Worm (Caenorhabditis elegans) whole organism, L4 larva: ENCODE measurements around the gene D1005.4.
A peak's percentile ranks its signal among the peaks of the same experiment; 100 is the strongest.

ENCODE experiments used
- D1046.2 ChIP-seq: fragments of 200-800 bp; sonication (Bioruptor generic); IDR thresholded peaks from 2 replicates; pipeline ENCODE4 v1.3.6; 2022; ENCODE audit warnings: missing genetic modification characterization, missing compliant biosample characterization
- F26F4.8 ChIP-seq: fragments of 200-800 bp; sonication (Bioruptor generic); conservative IDR thresholded peaks from 2 replicates; pipeline ENCODE4 v1.3.6; 2022; ENCODE audit warnings: missing genetic modification characterization, missing compliant biosample characterization
- F44E2.7 ChIP-seq: fragments of 200-800 bp; sonication (Bioruptor generic); IDR thresholded peaks from 2 replicates; pipeline ENCODE4 v2.1.2; 2022; ENCODE audit warnings: missing genetic modification characterization, missing compliant biosample characterization
- F49E8.2 ChIP-seq: sonication (generic microtip); optimal IDR thresholded peaks from 2 replicates; lab custom pipeline; 2016; ENCODE audit warnings: missing compliant biosample characterization, mild to moderate bottlenecking, missing genetic modification characterization, borderline replicate concordance
- Y75B8A.6 ChIP-seq: fragments of 200-800 bp; sonication (Bioruptor generic); IDR thresholded peaks from 2 replicates; pipeline ENCODE4 v1.3.6; 2022; ENCODE audit warnings: missing genetic modification reagents, missing genetic modification characterization, missing compliant biosample characterization
- aha-1 ChIP-seq: fragments of 150-350 bp; peaks from one replicate; lab custom pipeline; 2014; ENCODE audit warnings: missing biosample characterization, missing genetic modification characterization
- aly-2 ChIP-seq: sonication (generic microtip); optimal IDR thresholded peaks from 2 replicates; lab custom pipeline; 2018; ENCODE audit warnings: missing biosample characterization, missing genetic modification characterization
- ama-1 ChIP-seq: fragments of 150-350 bp; optimal IDR thresholded peaks from 2 replicates; lab custom pipeline; 2014; ENCODE audit warnings: inconsistent platforms, mixed read lengths
- attf-4 ChIP-seq: sonication (generic microtip); optimal IDR thresholded peaks from 3 replicates; lab custom pipeline; 2017; ENCODE audit warnings: missing biosample characterization, missing genetic modification characterization
- ceh-20 ChIP-seq: fragments of 200-800 bp; sonication (Bioruptor generic); IDR thresholded peaks from 2 replicates; pipeline ENCODE4 v1.3.6; 2022; ENCODE audit warnings: missing genetic modification reagents, missing genetic modification characterization, missing compliant biosample characterization
- ceh-44 ChIP-seq: fragments of 200-800 bp; sonication (Bioruptor generic); IDR thresholded peaks from 2 replicates; pipeline ENCODE4 v1.3.6; 2022; ENCODE audit warnings: missing genetic modification reagents, missing genetic modification characterization, missing compliant biosample characterization
- ceh-62 ChIP-seq: sonication (generic microtip); optimal IDR thresholded peaks from 2 replicates; lab custom pipeline; 2017; ENCODE audit warnings: missing biosample characterization, missing genetic modification characterization
- ceh-82 ChIP-seq: sonication (generic microtip); optimal IDR thresholded peaks from 2 replicates; lab custom pipeline; 2017; ENCODE audit warnings: missing biosample characterization, missing genetic modification characterization
- ces-1 ChIP-seq: fragments of 150-350 bp; sonication (generic microtip); optimal IDR thresholded peaks from 4 replicates; lab custom pipeline; 2014; ENCODE audit warnings: missing biosample characterization, missing genetic modification reagents, missing genetic modification characterization
- daf-16 ChIP-seq, 3 experiments: sonication (generic microtip); optimal IDR thresholded peaks; 2 replicates each; lab custom pipeline; 2016 to 2017; ENCODE audit warnings: missing genetic modification characterization in 3 of 3, missing genetic modification reagents in 3 of 3, mild to moderate bottlenecking in 2 of 3, missing compliant biosample characterization in 2 of 3, missing biosample characterization in 1 of 3, moderate library complexity in 1 of 3
- daf-19 ChIP-seq: fragments of 200-800 bp; sonication (Bioruptor generic); conservative IDR thresholded peaks from 2 replicates; pipeline ENCODE4 v1.3.6; 2022; ENCODE audit warnings: missing genetic modification characterization, missing compliant biosample characterization
- daf-8 ChIP-seq: fragments of 200-800 bp; sonication (Bioruptor generic); IDR thresholded peaks from 2 replicates; pipeline ENCODE4 v1.3.6; 2022; ENCODE audit warnings: missing genetic modification characterization, missing compliant biosample characterization
- dmd-6 ChIP-seq: fragments of 200-800 bp; sonication (Bioruptor generic); IDR thresholded peaks from 2 replicates; pipeline ENCODE4 v1.3.6; 2022; ENCODE audit warnings: missing genetic modification reagents, missing genetic modification characterization, missing compliant biosample characterization
- duxl-1 ChIP-seq: sonication (generic microtip); optimal IDR thresholded peaks from 2 replicates; lab custom pipeline; 2016; ENCODE audit warnings: mild to moderate bottlenecking, missing genetic modification characterization, moderate library complexity, missing compliant biosample characterization; ENCODE audit not compliant: poor library complexity
- egl-43 ChIP-seq: fragments of 200-800 bp; sonication (Bioruptor generic); IDR thresholded peaks from 2 replicates; pipeline ENCODE4 v1.3.6; 2022; ENCODE audit warnings: missing genetic modification reagents, missing genetic modification characterization, missing compliant biosample characterization
- gei-8 ChIP-seq: fragments of 200-800 bp; sonication (Bioruptor generic); optimal IDR thresholded peaks from 2 replicates; lab custom pipeline; 2018; ENCODE audit warnings: mild to moderate bottlenecking, missing genetic modification characterization, missing compliant biosample characterization
- hif-1 ChIP-seq, 2 experiments: sonication (generic microtip); optimal IDR thresholded peaks; 2 replicates each; lab custom pipeline; 2016 to 2017; ENCODE audit warnings: missing compliant biosample characterization in 2 of 2, missing genetic modification characterization in 2 of 2, missing genetic modification reagents in 2 of 2, missing genotype in 2 of 2, mild to moderate bottlenecking in 1 of 2
- hmg-1.1 ChIP-seq: fragments of 200-800 bp; sonication (Bioruptor generic); IDR thresholded peaks from 2 replicates; pipeline ENCODE4 v1.3.6; 2022; ENCODE audit warnings: missing genetic modification reagents, missing genetic modification characterization, missing compliant biosample characterization
- jun-1 ChIP-seq: fragments of 150-350 bp; optimal IDR thresholded peaks from 2 replicates; lab custom pipeline; 2014; ENCODE audit warnings: missing biosample characterization, missing genetic modification reagents, missing genetic modification characterization
- lim-7 ChIP-seq: fragments of 200-800 bp; sonication (Bioruptor generic); IDR thresholded peaks from 2 replicates; pipeline ENCODE4 v1.3.6; 2022; ENCODE audit warnings: missing genetic modification characterization, missing compliant biosample characterization
- lin-1 ChIP-seq: fragments of 200-800 bp; sonication (Bioruptor generic); IDR thresholded peaks from 2 replicates; pipeline ENCODE4 v1.3.6; 2022; ENCODE audit warnings: missing genetic modification reagents, missing genetic modification characterization, missing compliant biosample characterization
- lin-13 ChIP-seq: fragments of 150-350 bp; optimal IDR thresholded peaks from 2 replicates; lab custom pipeline; 2014; ENCODE audit warnings: missing biosample characterization, missing genetic modification reagents, missing genetic modification characterization
- lin-15B ChIP-seq: fragments of 150-350 bp; sonication (generic microtip); optimal IDR thresholded peaks from 3 replicates; lab custom pipeline; 2014; ENCODE audit warnings: missing biosample characterization, missing genetic modification characterization
- lin-38 ChIP-seq: fragments of 200-800 bp; sonication (Bioruptor generic); IDR thresholded peaks from 2 replicates; pipeline ENCODE4 v1.3.6; 2022; ENCODE audit warnings: missing genetic modification reagents, missing genetic modification characterization, missing compliant biosample characterization
- lin-39 ChIP-seq: fragments of 150-350 bp; optimal IDR thresholded peaks from 2 replicates; lab custom pipeline; 2014; ENCODE audit warnings: missing biosample characterization, missing genetic modification reagents, missing genetic modification characterization
- mdl-1 ChIP-seq, 2 experiments: fragments of 150-350 bp in 1 of 2; sonication (generic microtip) in 1 of 2; optimal IDR thresholded peaks; 2 replicates each; lab custom pipeline; 2014 to 2017; ENCODE audit warnings: missing biosample characterization in 2 of 2, missing genetic modification characterization in 2 of 2
- mep-1 ChIP-seq: fragments of 150-350 bp; sonication (generic microtip); optimal IDR thresholded peaks from 3 replicates; lab custom pipeline; 2014; ENCODE audit warnings: missing biosample characterization, missing genetic modification characterization
- nhr-10 ChIP-seq: fragments of 150-350 bp; optimal IDR thresholded peaks from 2 replicates; lab custom pipeline; 2014; ENCODE audit warnings: missing biosample characterization, missing genetic modification characterization
- nhr-102 ChIP-seq: sonication (generic microtip); optimal IDR thresholded peaks from 2 replicates; lab custom pipeline; 2016; ENCODE audit warnings: mild to moderate bottlenecking, missing genetic modification characterization, moderate library complexity, missing compliant biosample characterization
- nhr-41 ChIP-seq: fragments of 200-800 bp; sonication (Bioruptor generic); IDR thresholded peaks from 2 replicates; pipeline ENCODE4 v1.3.6; 2022; ENCODE audit warnings: missing genetic modification reagents, missing genetic modification characterization, missing compliant biosample characterization
- nhr-42 ChIP-seq: fragments of 200-800 bp; sonication (Bioruptor generic); IDR thresholded peaks from 2 replicates; pipeline ENCODE4 v1.3.6; 2022; ENCODE audit warnings: missing genetic modification characterization, missing compliant biosample characterization
- nhr-6 ChIP-seq: fragments of 150-350 bp; optimal IDR thresholded peaks from 2 replicates; lab custom pipeline; 2014; ENCODE audit warnings: missing biosample characterization, missing genetic modification characterization
- nhr-76 ChIP-seq: fragments of 150-350 bp; optimal IDR thresholded peaks from 2 replicates; lab custom pipeline; 2014; ENCODE audit warnings: missing biosample characterization, missing genetic modification characterization
- nhr-77 ChIP-seq: fragments of 150-350 bp; optimal IDR thresholded peaks from 2 replicates; lab custom pipeline; 2014; ENCODE audit warnings: missing biosample characterization, missing genetic modification characterization
- pha-4 ChIP-seq, 2 experiments: fragments of 150-350 bp in 1 of 2; fragments of 200-800 bp in 1 of 2; sonication (Bioruptor generic) in 1 of 2; IDR thresholded peaks in 1 of 2; optimal IDR thresholded peaks in 1 of 2; 2 replicates each; pipeline versions ENCODE4 v1.3.6 to Lab custom; 2014 to 2022; ENCODE audit warnings: missing genetic modification characterization in 2 of 2, missing genetic modification reagents in 2 of 2, missing biosample characterization in 1 of 2, missing compliant biosample characterization in 1 of 2
- php-3 ChIP-seq: fragments of 200-800 bp; sonication (Bioruptor generic); IDR thresholded peaks from 2 replicates; pipeline ENCODE4 v1.3.6; 2022; ENCODE audit warnings: missing genetic modification reagents, missing genetic modification characterization, missing compliant biosample characterization
- rbr-2 ChIP-seq: sonication (generic microtip); optimal IDR thresholded peaks from 2 replicates; lab custom pipeline; 2016; ENCODE audit warnings: missing genotype, missing genetic modification characterization, missing compliant biosample characterization
- set-16 ChIP-seq: fragments of 200-800 bp; sonication (Bioruptor generic); IDR thresholded peaks from 2 replicates; pipeline ENCODE4 v1.3.6; 2022; ENCODE audit warnings: missing genetic modification reagents, missing genetic modification characterization, missing compliant biosample characterization
- snpc-4 ChIP-seq: fragments of 150-350 bp; optimal IDR thresholded peaks from 2 replicates; lab custom pipeline; 2014; ENCODE audit warnings: missing biosample characterization, missing genetic modification characterization
- unc-130 ChIP-seq: sonication (generic microtip); optimal IDR thresholded peaks from 2 replicates; lab custom pipeline; 2016; ENCODE audit warnings: missing genetic modification reagents, missing genetic modification characterization, missing compliant biosample characterization
- unc-39 ChIP-seq: sonication (generic microtip); optimal IDR thresholded peaks from 2 replicates; lab custom pipeline; 2017; ENCODE audit warnings: missing biosample characterization, missing genetic modification characterization
- unc-62 ChIP-seq, 3 experiments: fragments of 150-350 bp in 1 of 3; sonication (generic microtip); optimal IDR thresholded peaks in 2 of 3; peaks in 1 of 3; 1 replicate in 1 of 3; 2 replicates in 2 of 3; lab custom pipeline; 2014 to 2017; ENCODE audit warnings: missing biosample characterization in 3 of 3, missing genetic modification characterization in 3 of 3, missing genetic modification reagents in 3 of 3, missing genotype in 1 of 3
- zag-1 ChIP-seq: fragments of 150-350 bp; optimal IDR thresholded peaks from 2 replicates; lab custom pipeline; 2014; ENCODE audit warnings: missing biosample characterization, missing genetic modification characterization
- zip-2 ChIP-seq: fragments of 150-350 bp; optimal IDR thresholded peaks from 2 replicates; lab custom pipeline; 2014; ENCODE audit warnings: missing biosample characterization, missing genetic modification characterization
- ztf-11 ChIP-seq: fragments of 150-350 bp; optimal IDR thresholded peaks from 2 replicates; lab custom pipeline; 2014; ENCODE audit warnings: missing biosample characterization, missing genetic modification characterization

Gene D1005.4

ce11 chrX:1446593-1447141 is 39.0 kb downstream of the D1005.4 start, which contains the start of gene zfp-3 (continued):
- TF ChIP-seq unc-62 (GFP tag; optimal IDR thresholded peaks at IDR 0.05 in 1 of 2; lab: Kevin White, UChicago) (peak in 1 of 2 experiments; percentile 99), unc-62 (tag; optimal IDR thresholded peaks at IDR 0.05; lab: Kevin White, UChicago) (no peak), ceh-62 (tag; lab: Kevin White, UChicago) (no peak), nhr-76 (tag; lab: Kevin White, UChicago) (no peak), php-3 (GFP tag; lab: Robert Waterston, UW) (0 out of 2 replicates have a peak, but pooled peaks have one; percentile 44), unc-39 (tag; lab: Kevin White, UChicago) (no peak), F26F4.8 (GFP tag; lab: Robert Waterston, UW) (no peak), gei-8 (GFP tag; lab: Kevin White, UChicago) (peak; percentile 39), lin-38 (GFP tag; lab: Robert Waterston, UW) (peak; percentile 78), daf-16 (GFP tag; optimal IDR thresholded peaks at IDR 0.05; lab: Kevin White, UChicago) (peak; percentile 62 to 79), daf-16 (tag; optimal IDR thresholded peaks at IDR 0.05; lab: Kevin White, UChicago) (peak; percentile 88), jun-1 (tag; lab: Kevin White, UChicago) (peak; percentile 89), ces-1 (GFP tag; lab: Kevin White, UChicago) (peak; percentile 2), hmg-1.1 (GFP tag; lab: Robert Waterston, UW) (peak; percentile 96), ztf-11 (no peak), snpc-4 (tag; lab: Kevin White, UChicago) (no peak), ceh-44 (no peak), zag-1 (tag; lab: Kevin White, UChicago) (peak; percentile 58), ceh-20 (GFP tag; lab: Robert Waterston, UW) (peak; percentile 94), set-16 (GFP tag; lab: Robert Waterston, UW) (peak; percentile 91), lin-13 (GFP tag; lab: Kevin White, UChicago) (peak; percentile 67), hif-1 (tag; optimal IDR thresholded peaks at IDR 0.05; lab: Kevin White, UChicago) (peak; percentile 52 to 95), daf-19 (0 out of 2 replicates have a peak, but pooled peaks have one; percentile 60), Y75B8A.6 (GFP tag; lab: Robert Waterston, UW) (no peak), aha-1 (peak; percentile 100), mep-1 (tag; lab: Kevin White, UChicago) (peak; percentile 97), zip-2 (tag; lab: Kevin White, UChicago) (no peak), lim-7 (GFP tag; lab: Robert Waterston, UW) (no peak), D1046.2 (GFP tag; lab: Robert Waterston, UW) (no peak), ceh-82 (tag; lab: Kevin White, UChicago) (no peak), dmd-6 (GFP tag; lab: Robert Waterston, UW) (peak; percentile 91), F44E2.7 (GFP tag; lab: Robert Waterston, UW) (no peak), aly-2 (no peak), daf-8 (no peak), pha-4 (GFP tag; IDR thresholded peaks at IDR 0.05; lab: Robert Waterston, UW) (peak; percentile 84), pha-4 (tag; optimal IDR thresholded peaks at IDR 0.05; lab: Kevin White, UChicago) (peak; percentile 28), F49E8.2 (tag; lab: Kevin White, UChicago) (no peak), lin-1 (peak; percentile 81), lin-39 (tag; lab: Kevin White, UChicago) (no peak), lin-15B (tag; lab: Kevin White, UChicago) (no peak), nhr-10 (tag; lab: Kevin White, UChicago) (no peak), attf-4 (tag; lab: Kevin White, UChicago) (no peak), unc-130 (GFP tag; lab: Kevin White, UChicago) (no peak), nhr-42 (GFP tag; lab: Robert Waterston, UW) (peak; percentile 87; the same call in 1 of the 2 replicates), mdl-1 (tag; optimal IDR thresholded peaks at IDR 0.05; lab: Kevin White, UChicago) (peak; percentile 95 to 97), rbr-2 (tag; lab: Kevin White, UChicago) (peak; percentile 95), duxl-1 (tag; lab: Kevin White, UChicago) (peak; percentile 87), nhr-6 (tag; lab: Kevin White, UChicago) (peak; percentile 92), nhr-102 (tag; lab: Kevin White, UChicago) (peak; percentile 86), ama-1 (peak; percentile 7), egl-43 (GFP tag; lab: Robert Waterston, UW) (peak; percentile 81), nhr-41 (peak; percentile 83), nhr-77 (tag; lab: Kevin White, UChicago) (peak; percentile 88)
